Fruit fly (Drosophila melanogaster) whole organism, embryonic: ENCODE measurements around the gene CAH3.

Experiments used
- Aef1 ChIP-seq: fragments of 200-800 bp; sonication (Bioruptor generic); IDR thresholded peaks from 3 replicates; pipeline ENCODE4 v1.3.6; 2022; ENCODE audit warnings: missing biosample characterization, missing genetic modification characterization
- Blimp-1 ChIP-seq: fragments of 200-800 bp; sonication (Bioruptor generic); optimal IDR thresholded peaks from 3 replicates; lab custom pipeline; 2018; ENCODE audit warnings: missing biosample characterization, missing genetic modification characterization, mild to moderate bottlenecking, moderate library complexity, missing genetic modification reagents
- C15 ChIP-seq: fragments of 200-800 bp; sonication (Bioruptor generic); IDR thresholded peaks from 3 replicates; pipeline ENCODE4 v1.3.6; 2022; ENCODE audit warnings: missing biosample characterization, missing genetic modification characterization
- CG11456 ChIP-seq: fragments of 200-800 bp; sonication (Bioruptor generic); IDR thresholded peaks from 3 replicates; pipeline ENCODE4 v1.3.6; 2022; ENCODE audit warnings: missing biosample characterization, missing genetic modification characterization
- CG12236 ChIP-seq: fragments of 200-800 bp; sonication (Bioruptor generic); optimal IDR thresholded peaks from 2 replicates; lab custom pipeline; 2016; ENCODE audit warnings: missing biosample characterization, missing genetic modification characterization
- CG13624 ChIP-seq: fragments of 200-800 bp; sonication (Bioruptor generic); optimal IDR thresholded peaks from 2 replicates; lab custom pipeline; 2016; ENCODE audit warnings: missing biosample characterization, missing genetic modification characterization
- CG13775 ChIP-seq: fragments of 200-800 bp; sonication (Bioruptor generic); optimal IDR thresholded peaks from 3 replicates; lab custom pipeline; 2017; ENCODE audit warnings: missing biosample characterization, mild to moderate bottlenecking, missing genetic modification characterization
- CG14441 ChIP-seq: fragments of 200-800 bp; sonication (Bioruptor generic); IDR thresholded peaks from 2 replicates; pipeline ENCODE4 v1.3.6; 2022; ENCODE audit warnings: missing biosample characterization, missing genetic modification characterization
- CG14860 ChIP-seq: fragments of 200-800 bp; sonication (Bioruptor generic); IDR thresholded peaks from 3 replicates; pipeline ENCODE4 v1.3.6; 2022; ENCODE audit warnings: missing biosample characterization, missing genetic modification characterization; ENCODE audit not compliant: partially characterized antibody
- CG15073 ChIP-seq: fragments of 200-800 bp; sonication (Bioruptor generic); optimal IDR thresholded peaks from 2 replicates; lab custom pipeline; 2016; ENCODE audit warnings: missing biosample characterization, missing genetic modification characterization
- CG15696 ChIP-seq: fragments of 200-800 bp; sonication (Bioruptor generic); optimal IDR thresholded peaks from 2 replicates; lab custom pipeline; 2019; ENCODE audit warnings: missing biosample characterization, mild to moderate bottlenecking, missing genetic modification characterization, moderate library complexity
- CG16815 ChIP-seq: fragments of 200-800 bp; sonication (Bioruptor generic); optimal IDR thresholded peaks from 3 replicates; lab custom pipeline; 2017; ENCODE audit warnings: missing biosample characterization, mild to moderate bottlenecking, missing genetic modification characterization
- CG17612 ChIP-seq: fragments of 200-800 bp; sonication (Bioruptor generic); IDR thresholded peaks from 2 replicates; pipeline ENCODE4 v1.3.6; 2022; ENCODE audit warnings: missing biosample characterization, missing genetic modification characterization
- CG17802 ChIP-seq: fragments of 200-800 bp; sonication (Bioruptor generic); optimal IDR thresholded peaks from 2 replicates; lab custom pipeline; 2018; ENCODE audit warnings: missing biosample characterization, mild to moderate bottlenecking, missing genetic modification characterization, moderate library complexity
- CG17829 ChIP-seq: fragments of 200-800 bp; optimal IDR thresholded peaks from 2 replicates; lab custom pipeline; 2019; ENCODE audit warnings: missing biosample characterization, mild to moderate bottlenecking, missing genetic modification characterization, moderate library complexity
- CG1832 ChIP-seq: fragments of 200-800 bp; sonication (Bioruptor generic); optimal IDR thresholded peaks from 2 replicates; lab custom pipeline; 2017; ENCODE audit warnings: missing biosample characterization, mild to moderate bottlenecking, missing genetic modification characterization, inconsistent platforms
- CG18476 ChIP-seq: fragments of 200-800 bp; sonication (Bioruptor generic); optimal IDR thresholded peaks from 2 replicates; lab custom pipeline; 2016; ENCODE audit warnings: missing biosample characterization, mild to moderate bottlenecking, missing genetic modification characterization
- CG2120 ChIP-seq: fragments of 200-800 bp; sonication (Bioruptor generic); optimal IDR thresholded peaks from 3 replicates; lab custom pipeline; 2016; ENCODE audit warnings: missing biosample characterization, missing genetic modification characterization
- CG32767 ChIP-seq: fragments of 200-800 bp; sonication (Bioruptor generic); IDR thresholded peaks from 2 replicates; pipeline ENCODE4 v1.3.6; 2022; ENCODE audit warnings: missing biosample characterization, missing genetic modification characterization
- CG3281 ChIP-seq: fragments of 200-800 bp; sonication (Bioruptor generic); optimal IDR thresholded peaks from 3 replicates; lab custom pipeline; 2017; ENCODE audit warnings: missing biosample characterization, mild to moderate bottlenecking, missing genetic modification characterization
- CG7928 ChIP-seq: fragments of 200-800 bp; sonication (Bioruptor generic); optimal IDR thresholded peaks from 2 replicates; lab custom pipeline; 2017; ENCODE audit warnings: missing biosample characterization, mild to moderate bottlenecking, missing genetic modification characterization
- CG7963 ChIP-seq: fragments of 200-800 bp; sonication (Bioruptor generic); IDR thresholded peaks from 3 replicates; pipeline ENCODE4 v1.3.6; 2022; ENCODE audit warnings: missing biosample characterization, missing genetic modification characterization; ENCODE audit not compliant: partially characterized antibody
- D19A ChIP-seq: fragments of 200-800 bp; optimal IDR thresholded peaks from 3 replicates; lab custom pipeline; 2019; ENCODE audit warnings: missing biosample characterization, mild to moderate bottlenecking, missing genetic modification characterization, moderate library complexity
- E2f1 ChIP-seq: fragments of 200-800 bp; sonication (Bioruptor generic); IDR thresholded peaks from 2 replicates; pipeline ENCODE4 v1.3.6; 2022; ENCODE audit warnings: missing biosample characterization, missing genetic modification characterization
- Hand ChIP-seq: fragments of 200-800 bp; sonication (Bioruptor generic); optimal IDR thresholded peaks from 2 replicates; lab custom pipeline; 2017; ENCODE audit warnings: mild to moderate bottlenecking, missing biosample characterization, missing genetic modification reagents, missing genetic modification characterization
- Hr78 ChIP-seq, 2 experiments: fragments of 200-800 bp in 1 of 2; fragments of >200 bp in 1 of 2; sonication (Bioruptor generic) in 1 of 2; optimal IDR thresholded peaks; 2 replicates each; lab custom pipeline; 2017 to 2019; ENCODE audit warnings: missing biosample characterization in 2 of 2, missing genetic modification characterization in 2 of 2, mild to moderate bottlenecking in 1 of 2, moderate library complexity in 1 of 2
- NC2β ChIP-seq: fragments of 200-800 bp; sonication (Bioruptor generic); optimal IDR thresholded peaks from 2 replicates; lab custom pipeline; 2016; ENCODE audit warnings: missing biosample characterization, missing genetic modification characterization
- Optix ChIP-seq: fragments of 200-800 bp; sonication (Bioruptor generic); IDR thresholded peaks from 3 replicates; pipeline ENCODE4 v1.3.6; 2022; ENCODE audit warnings: missing biosample characterization, missing genetic modification characterization
- Sox100B ChIP-seq: fragments of 200-800 bp; sonication (Bioruptor generic); optimal IDR thresholded peaks from 3 replicates; lab custom pipeline; 2018; ENCODE audit warnings: missing biosample characterization, mild to moderate bottlenecking, missing genetic modification characterization
- Xbp1 ChIP-seq: fragments of 200-800 bp; sonication (Bioruptor generic); optimal IDR thresholded peaks from 3 replicates; lab custom pipeline; 2016; ENCODE audit warnings: missing biosample characterization, mild to moderate bottlenecking, missing genetic modification characterization
- YL-1 ChIP-seq: fragments of 200-800 bp; sonication (Bioruptor generic); optimal IDR thresholded peaks from 3 replicates; lab custom pipeline; 2017; ENCODE audit warnings: missing biosample characterization, mild to moderate bottlenecking, missing genetic modification characterization
- cg ChIP-seq: fragments of 200-800 bp; sonication (Bioruptor generic); optimal IDR thresholded peaks from 3 replicates; lab custom pipeline; 2019; ENCODE audit warnings: missing biosample characterization, mild to moderate bottlenecking, missing genetic modification characterization, moderate library complexity
- chn ChIP-seq: fragments of 200-800 bp; sonication (Bioruptor generic); optimal IDR thresholded peaks from 2 replicates; lab custom pipeline; 2016; ENCODE audit warnings: missing biosample characterization, missing genetic modification characterization
- ci ChIP-seq: fragments of 200-800 bp; sonication (Bioruptor generic); IDR thresholded peaks from 3 replicates; pipeline ENCODE4 v1.3.6; 2022; ENCODE audit warnings: missing biosample characterization, missing genetic modification characterization
- crp ChIP-seq, 2 experiments: fragments of 200-800 bp; sonication (Bioruptor generic); optimal IDR thresholded peaks; 2 replicates in 1 of 2; 3 replicates in 1 of 2; lab custom pipeline; 2017; ENCODE audit warnings: missing biosample characterization in 2 of 2, missing genetic modification characterization in 2 of 2, mild to moderate bottlenecking in 1 of 2, moderate library complexity in 1 of 2
- dpn ChIP-seq, 2 experiments: fragments of 200-800 bp; sonication (Bioruptor generic); optimal IDR thresholded peaks; 3 replicates each; lab custom pipeline; 2016; ENCODE audit warnings: missing biosample characterization in 2 of 2, missing genetic modification characterization in 2 of 2
- ham ChIP-seq: fragments of 200-800 bp; sonication (Bioruptor generic); IDR thresholded peaks from 2 replicates; pipeline ENCODE4 v1.3.6; 2022; ENCODE audit warnings: missing biosample characterization, missing genetic modification characterization
- jigr1 ChIP-seq: fragments of 200-800 bp; sonication (Bioruptor generic); IDR thresholded peaks from 3 replicates; pipeline ENCODE4 v1.3.6; 2022; ENCODE audit warnings: missing biosample characterization, missing genetic modification characterization
- kay ChIP-seq: fragments of 200-800 bp; sonication (Bioruptor generic); optimal IDR thresholded peaks from 2 replicates; lab custom pipeline; 2016; ENCODE audit warnings: missing biosample characterization, missing genetic modification characterization
- klu ChIP-seq: fragments of 200-800 bp; sonication (Bioruptor generic); IDR thresholded peaks from 2 replicates; pipeline ENCODE4 v1.3.6; 2022; ENCODE audit warnings: missing biosample characterization, missing genetic modification characterization
- lab ChIP-seq: fragments of 200-800 bp; sonication (Bioruptor generic); optimal IDR thresholded peaks from 3 replicates; lab custom pipeline; 2017; ENCODE audit warnings: missing biosample characterization, missing genetic modification characterization, mild to moderate bottlenecking, moderate library complexity, missing genetic modification reagents
- oc ChIP-seq: fragments of 200-800 bp; sonication (Bioruptor generic); optimal IDR thresholded peaks from 2 replicates; lab custom pipeline; 2018; ENCODE audit warnings: missing biosample characterization, mild to moderate bottlenecking, missing genetic modification characterization, moderate library complexity
- pan ChIP-seq, 4 experiments: fragments of >200 bp in 3 of 4; fragments of 200-800 bp in 1 of 4; sonication (Bioruptor generic) in 1 of 4; optimal IDR thresholded peaks in 3 of 4; IDR thresholded peaks in 1 of 4; 2 replicates each; pipeline versions ENCODE4 v1.3.6 to Lab custom; 2017 to 2022; ENCODE audit warnings: missing biosample characterization in 2 of 4, missing genetic modification characterization in 2 of 4, mixed read lengths in 1 of 4
- salm ChIP-seq: fragments of 200-800 bp; sonication (Bioruptor generic); optimal IDR thresholded peaks from 2 replicates; lab custom pipeline; 2018; ENCODE audit warnings: missing biosample characterization, mild to moderate bottlenecking, missing genetic modification characterization
- sd ChIP-seq: fragments of 200-800 bp; sonication (Bioruptor generic); optimal IDR thresholded peaks from 3 replicates; lab custom pipeline; 2018; ENCODE audit warnings: missing biosample characterization, mild to moderate bottlenecking, missing genetic modification characterization, moderate library complexity
- sisA ChIP-seq: fragments of 200-800 bp; sonication (Bioruptor generic); IDR thresholded peaks from 2 replicates; pipeline ENCODE4 v1.3.6; 2022; ENCODE audit warnings: missing biosample characterization, missing genetic modification characterization
- toy ChIP-seq: fragments of 200-800 bp; sonication (Bioruptor generic); IDR thresholded peaks from 2 replicates; pipeline ENCODE4 v1.3.6; 2022; ENCODE audit warnings: missing biosample characterization, missing genetic modification characterization
- usp ChIP-seq: fragments of >200 bp; optimal IDR thresholded peaks from 2 replicates; lab custom pipeline; 2017; ENCODE audit warnings: missing biosample characterization, missing genetic modification characterization
- zen2 ChIP-seq: fragments of 200-800 bp; sonication (Bioruptor generic); IDR thresholded peaks from 3 replicates; pipeline ENCODE4 v1.3.6; 2022; ENCODE audit warnings: missing biosample characterization, missing genetic modification characterization; ENCODE audit not compliant: partially characterized antibody

The CAH3 gene

dm6 chrX:8665576-8666297 lies 15.3 kb upstream of the CAH3 start (continued):
- no peak for TF ChIP-seq CG14860 (GFP tag; lab: Robert Waterston, UW)
- TF ChIP-seq C15 = no peak
- TF ChIP-seq CG14441 (GFP tag; lab: Robert Waterston, UW) = no peak
- TF ChIP-seq usp (GFP tag; lab: Kevin White, UChicago) = no peak
- no peak for TF ChIP-seq CG3281 (GFP tag; lab: Kevin White, UChicago)
- no peak for TF ChIP-seq CG7928 (GFP tag; lab: Kevin White, UChicago)
- no peak for TF ChIP-seq salm (tag; lab: Kevin White, UChicago)
- peak; percentile 51 for TF ChIP-seq oc (tag; lab: Kevin White, UChicago)
- TF ChIP-seq sd (tag; lab: Kevin White, UChicago) = no peak
- no peak for TF ChIP-seq CG15073 (GFP tag; lab: Kevin White, UChicago)
- TF ChIP-seq CG13775 (GFP tag; lab: Kevin White, UChicago) = no peak
- TF ChIP-seq CG17612 (GFP tag; lab: Robert Waterston, UW) = no peak
- peak; percentile 37 for TF ChIP-seq CG17829 (tag; lab: Kevin White, UChicago)
- no peak for TF ChIP-seq CG12236 (GFP tag; lab: Kevin White, UChicago)
- TF ChIP-seq CG17802 (tag; lab: Kevin White, UChicago) = no peak
- TF ChIP-seq kay (GFP tag; lab: Kevin White, UChicago) = no peak
- no peak for TF ChIP-seq Hand (GFP tag; lab: Kevin White, UChicago)
- TF ChIP-seq sisA (GFP tag; lab: Robert Waterston, UW) = no peak
- TF ChIP-seq CG7963 = no peak
- TF ChIP-seq E2f1 (GFP tag; lab: Robert Waterston, UW) = no peak
- no peak for TF ChIP-seq pan (optimal IDR thresholded peaks at IDR 0.05; lab: Kevin White, UChicago)
- TF ChIP-seq pan (GFP tag; optimal IDR thresholded peaks at IDR 0.05 in 1 of 2, IDR thresholded peaks at IDR 0.05 in 1 of 2) = no peak
- TF ChIP-seq zen2 (GFP tag; lab: Robert Waterston, UW) = no peak
- TF ChIP-seq crp (GFP tag; optimal IDR thresholded peaks at IDR 0.05; lab: Kevin White, UChicago) = no peak
- TF ChIP-seq CG11456 = no peak
- TF ChIP-seq ci (GFP tag; lab: Robert Waterston, UW) = no peak
- no peak for TF ChIP-seq Optix (GFP tag; lab: Robert Waterston, UW)
- TF ChIP-seq chn (GFP tag; lab: Kevin White, UChicago) = no peak
- no peak for TF ChIP-seq Aef1 (GFP tag; lab: Robert Waterston, UW)
- no peak for TF ChIP-seq CG16815 (GFP tag; lab: Kevin White, UChicago)
- TF ChIP-seq dpn (GFP tag; optimal IDR thresholded peaks at IDR 0.05; lab: Kevin White, UChicago) = no peak
- TF ChIP-seq CG18476 (GFP tag; lab: Kevin White, UChicago) = no peak
- no peak for TF ChIP-seq Sox100B (GFP tag; lab: Kevin White, UChicago)
- no peak for TF ChIP-seq cg
- TF ChIP-seq Hr78 (GFP tag; optimal IDR thresholded peaks at IDR 0.05; lab: Kevin White, UChicago) = no peak
- no peak for TF ChIP-seq NC2β (GFP tag; lab: Kevin White, UChicago)
- TF ChIP-seq Xbp1 (GFP tag; lab: Kevin White, UChicago) = no peak
- no peak for TF ChIP-seq CG1832 (GFP tag; lab: Kevin White, UChicago)
- no peak for TF ChIP-seq D19A (tag; lab: Kevin White, UChicago)
- TF ChIP-seq ham (GFP tag; lab: Robert Waterston, UW) = no peak
- no peak for TF ChIP-seq CG2120 (GFP tag; lab: Kevin White, UChicago)
- TF ChIP-seq CG13624 (GFP tag; lab: Kevin White, UChicago) = no peak
- no peak for TF ChIP-seq YL-1 (GFP tag; lab: Kevin White, UChicago)
- no peak for TF ChIP-seq klu (GFP tag; lab: Robert Waterston, UW)
- no peak for TF ChIP-seq CG32767
- TF ChIP-seq Blimp-1 (GFP tag; lab: Kevin White, UChicago) = no peak
- TF ChIP-seq toy (GFP tag; lab: Robert Waterston, UW) = no peak
- no peak for TF ChIP-seq jigr1 (GFP tag; lab: Robert Waterston, UW)
- TF ChIP-seq lab (GFP tag; lab: Kevin White, UChicago) = no peak
- TF ChIP-seq CG15696 (tag; lab: Kevin White, UChicago) = peak; percentile 66
